Fruit fly (Drosophila melanogaster): Measurements from ENCODE around the gene RhoGAP71E.

DNA sequence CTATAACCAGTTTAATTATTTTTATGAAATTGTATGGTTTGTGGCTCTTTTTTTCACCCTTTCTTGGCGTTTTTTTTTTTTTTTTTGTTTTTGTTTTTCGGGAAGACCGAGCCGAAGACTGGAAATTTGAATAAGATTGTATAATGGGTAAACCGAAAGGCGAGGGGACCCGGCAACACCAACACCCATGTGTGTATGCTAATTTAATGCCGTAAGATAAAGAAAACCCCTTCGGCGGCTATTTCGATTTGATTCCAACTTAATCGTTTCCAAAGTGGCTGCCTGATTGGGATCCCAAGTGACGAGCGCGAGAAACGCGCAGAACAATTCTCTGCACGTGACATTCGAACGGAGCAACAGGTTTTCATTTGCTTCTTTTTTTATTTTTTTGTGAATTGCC lies 45.2 kb upstream of the RhoGAP71E start:
- TF ChIP-seq pan (optimal IDR thresholded peaks at IDR 0.05) (no peak), Dll (optimal IDR thresholded peaks at IDR 0.05) (no peak)
